Fruit fly (Drosophila melanogaster): ENCODE results near the gene CG7148.

CG7148 gene

DNA sequence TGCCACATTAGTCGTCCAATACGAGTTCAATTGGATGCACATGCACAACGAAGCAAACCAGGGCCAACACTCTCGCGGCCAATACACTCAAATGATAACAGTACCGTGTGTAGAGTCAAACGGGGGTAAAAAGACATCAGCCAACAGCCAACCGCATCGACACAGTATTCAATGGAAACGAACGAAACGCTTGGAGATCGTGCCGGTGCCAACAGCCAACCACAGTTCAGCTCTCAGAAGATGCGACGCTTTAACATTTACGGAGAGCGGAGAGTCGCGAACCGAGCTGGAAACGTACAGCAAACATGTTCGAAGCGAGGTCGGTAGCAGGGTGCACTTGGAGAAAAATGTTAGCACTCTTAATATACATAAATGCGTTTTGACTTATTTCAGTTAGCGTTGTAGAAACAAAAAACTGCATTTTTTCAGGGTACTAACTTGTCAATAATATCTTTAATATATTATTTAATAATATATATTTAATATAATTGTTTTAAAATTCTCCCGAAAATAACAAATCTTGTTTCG lies 24.0 kb downstream of the CG7148 start:
- TF ChIP-seq Hnf4 (GFP tag; optimal IDR thresholded peaks at IDR 0.05) (no peak), jim (GFP tag; optimal IDR thresholded peaks at IDR 0.05) (no peak), Mio (GFP tag; optimal IDR thresholded peaks at IDR 0.05) (no peak), ey (GFP tag; optimal IDR thresholded peaks at IDR 0.05) (peak; percentile 25), br (GFP tag; optimal IDR thresholded peaks at IDR 0.05) (peak; percentile 4), brk (GFP tag; optimal IDR thresholded peaks at IDR 0.05) (peak; percentile 27), tai (GFP tag; optimal IDR thresholded peaks at IDR 0.05) (no peak), dl (GFP tag; optimal IDR thresholded peaks at IDR 0.05; ENCODE audit: insufficient read depth in 1 of 2, partially characterized antibody in 2 of 2) (no peak), Myc (optimal IDR thresholded peaks at IDR 0.05) (no peak), sv (GFP tag; optimal IDR thresholded peaks at IDR 0.05) (no peak), OdsH (GFP tag; optimal IDR thresholded peaks at IDR 0.05) (peak; percentile 50), h (GFP tag; optimal IDR thresholded peaks at IDR 0.05) (peak; percentile 39), lola (GFP tag; optimal IDR thresholded peaks at IDR 0.05) (no peak), foxo (GFP tag; optimal IDR thresholded peaks at IDR 0.05) (peak in 1 of 2 experiments; percentile 65), Dfd (GFP tag; optimal IDR thresholded peaks at IDR 0.05) (no peak), rgr (GFP tag; optimal IDR thresholded peaks at IDR 0.05) (peak; percentile 66), Rel (GFP tag; optimal IDR thresholded peaks at IDR 0.05) (no peak), Rel (tag; optimal IDR thresholded peaks at IDR 0.05) (no peak), Sp1 (GFP tag; optimal IDR thresholded peaks at IDR 0.05) (peak; percentile 68), Dif (GFP tag; optimal IDR thresholded peaks at IDR 0.05; ENCODE audit: partially characterized antibody) (no peak), fru (GFP tag; optimal IDR thresholded peaks at IDR 0.05) (peak; percentile 6), dsf (GFP tag; optimal IDR thresholded peaks at IDR 0.05; ENCODE audit: borderline replicate concordance) (no peak), usp (GFP tag; optimal IDR thresholded peaks at IDR 0.05) (no peak), dmrt93B (GFP tag; optimal IDR thresholded peaks at IDR 0.05) (no peak), sage (GFP tag; optimal IDR thresholded peaks at IDR 0.05) (peak; percentile 37), Jra (GFP tag; optimal IDR thresholded peaks at IDR 0.05) (no peak), woc (GFP tag; optimal IDR thresholded peaks at IDR 0.05) (peak; percentile 12), CrebA (GFP tag; optimal IDR thresholded peaks at IDR 0.05; ENCODE audit: borderline replicate concordance) (no peak), Hr83 (GFP tag; optimal IDR thresholded peaks at IDR 0.05; ENCODE audit: poor library complexity, severe bottlenecking) (no peak), HLH106 (tag; optimal IDR thresholded peaks at IDR 0.05) (peak; percentile 75), Abd-B (GFP tag; optimal IDR thresholded peaks at IDR 0.05) (no peak), CG32264 (GFP tag; optimal IDR thresholded peaks at IDR 0.05) (no peak), pan (optimal IDR thresholded peaks at IDR 0.05) (no peak), psq (GFP tag; optimal IDR thresholded peaks at IDR 0.05) (peak; percentile 53), CG9705 (GFP tag; optimal IDR thresholded peaks at IDR 0.05) (no peak), N (GFP tag; optimal IDR thresholded peaks at IDR 0.05) (no peak), Hr78 (GFP tag; optimal IDR thresholded peaks at IDR 0.05) (no peak), Vsx2 (GFP tag; optimal IDR thresholded peaks at IDR 0.05; ENCODE audit: partially characterized antibody) (no peak), GATAd (GFP tag; optimal IDR thresholded peaks at IDR 0.05) (no peak)

DNA sequence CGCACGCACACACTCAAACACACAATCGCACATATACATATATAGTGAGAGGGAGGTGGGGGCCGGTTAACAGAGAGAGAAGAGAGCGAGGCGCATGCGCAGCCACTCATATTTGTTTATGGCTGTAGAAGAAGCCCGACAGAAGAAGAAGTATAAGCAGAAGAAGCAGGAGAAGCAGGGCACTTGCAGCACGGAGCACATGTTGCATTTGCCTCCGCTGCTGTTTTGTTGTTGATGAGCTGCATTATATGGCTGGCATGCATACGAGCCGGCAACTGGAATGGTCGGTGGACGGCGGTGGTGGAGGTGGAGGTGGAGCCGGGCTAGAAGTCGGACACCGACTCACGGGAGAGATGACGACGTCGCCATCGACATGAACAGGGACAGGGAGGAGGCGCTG lies 31.6 kb downstream of the CG7148 start:
- TF ChIP-seq h (GFP tag; optimal IDR thresholded peaks at IDR 0.05) (no peak), GATAd (GFP tag; optimal IDR thresholded peaks at IDR 0.05) (no peak), Mio (GFP tag; optimal IDR thresholded peaks at IDR 0.05) (no peak), CrebA (GFP tag; optimal IDR thresholded peaks at IDR 0.05; ENCODE audit: borderline replicate concordance) (no peak), Vsx2 (GFP tag; optimal IDR thresholded peaks at IDR 0.05; ENCODE audit: partially characterized antibody) (no peak), lola (GFP tag; optimal IDR thresholded peaks at IDR 0.05) (no peak), ey (GFP tag; optimal IDR thresholded peaks at IDR 0.05) (no peak), Rel (GFP tag; optimal IDR thresholded peaks at IDR 0.05) (no peak), Rel (tag; optimal IDR thresholded peaks at IDR 0.05) (no peak), woc (GFP tag; optimal IDR thresholded peaks at IDR 0.05) (no peak), brk (GFP tag; optimal IDR thresholded peaks at IDR 0.05) (no peak)

DNA sequence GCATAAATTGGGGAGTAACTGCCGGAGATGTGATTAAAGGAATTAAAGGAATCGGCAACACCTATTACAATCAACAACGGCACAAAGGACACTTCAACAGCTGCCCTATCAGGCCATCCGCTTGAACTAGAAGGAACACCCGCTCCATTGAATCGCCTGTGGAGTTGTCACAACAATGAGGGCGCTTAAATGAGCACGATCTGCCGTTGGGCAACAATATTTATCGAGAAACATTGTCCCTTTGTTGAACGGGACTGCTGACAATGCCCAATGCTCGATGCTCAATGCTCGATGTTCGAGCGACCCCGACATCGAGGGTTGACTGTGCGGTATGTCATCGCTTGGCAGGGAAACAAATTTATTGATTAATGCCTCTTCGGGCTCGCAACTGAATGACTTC lies 44.2 kb downstream of the CG7148 start:
- no peak for TF ChIP-seq Hr83 (GFP tag; optimal IDR thresholded peaks at IDR 0.05; ENCODE audit: poor library complexity, severe bottlenecking)
- no peak for TF ChIP-seq dmrt93B (GFP tag; optimal IDR thresholded peaks at IDR 0.05)
- TF ChIP-seq ey (GFP tag; optimal IDR thresholded peaks at IDR 0.05) = no peak
- no peak for TF ChIP-seq GATAd (GFP tag; optimal IDR thresholded peaks at IDR 0.05)
- no peak for TF ChIP-seq Sp1 (GFP tag; optimal IDR thresholded peaks at IDR 0.05)
- TF ChIP-seq Mio (GFP tag; optimal IDR thresholded peaks at IDR 0.05) = no peak
- no peak for TF ChIP-seq dl (GFP tag; optimal IDR thresholded peaks at IDR 0.05; ENCODE audit: insufficient read depth in 1 of 2, partially characterized antibody in 2 of 2)
- TF ChIP-seq Dfd (GFP tag; optimal IDR thresholded peaks at IDR 0.05) = no peak
- TF ChIP-seq foxo (GFP tag; optimal IDR thresholded peaks at IDR 0.05) = no peak
- no peak for TF ChIP-seq brk (GFP tag; optimal IDR thresholded peaks at IDR 0.05)
